Worm (Caenorhabditis elegans): ENCODE results near the gene F09F7.6.

Gene F09F7.6

ce11 chrIII:5501358-5502287 is 50.3 kb downstream of the F09F7.6 start, which contains the start of gene R02F2.1:
R02F2.1 (plus strand) TSS chrIII:5501885.
- TF ChIP-seq odd-2 (tag; optimal IDR thresholded peaks at IDR 0.05) (no peak), unc-55 (GFP tag; optimal IDR thresholded peaks at IDR 0.05) (no peak), hlh-30 (tag; optimal IDR thresholded peaks at IDR 0.05; ENCODE audit: insufficient read depth) (peak; percentile 7)
